Worm (Caenorhabditis elegans): ENCODE data around the gene H18N23.2.

DNA sequence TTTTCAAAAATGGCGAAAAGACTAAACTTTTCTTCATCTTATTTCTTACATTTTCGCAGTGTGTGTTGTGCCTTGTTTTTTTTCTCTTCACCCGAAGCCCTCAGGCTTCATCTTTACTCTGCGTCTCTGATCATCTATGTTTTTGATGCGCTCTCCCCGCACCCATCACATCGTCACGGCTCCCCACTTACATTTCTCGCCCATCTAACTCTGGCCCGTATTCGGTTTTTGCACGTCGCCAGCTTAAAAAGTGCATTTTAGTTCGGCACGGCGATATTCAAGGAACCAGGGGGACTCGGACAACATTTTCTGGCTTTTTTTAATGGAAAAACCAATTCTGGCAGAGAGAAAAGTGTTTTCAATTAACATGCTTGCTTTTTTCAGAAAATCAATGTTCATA is 13.3 kb downstream of the H18N23.2 start:
- no peak for TF ChIP-seq W03F9.2 (tag; optimal IDR thresholded peaks at IDR 0.05)
- no peak for TF ChIP-seq dao-5 (tag; optimal IDR thresholded peaks at IDR 0.05)

Measured in whole organism, L4/young adult.